Fruit fly (Drosophila melanogaster): Measurements from ENCODE around the gene CG31076.

DNA sequence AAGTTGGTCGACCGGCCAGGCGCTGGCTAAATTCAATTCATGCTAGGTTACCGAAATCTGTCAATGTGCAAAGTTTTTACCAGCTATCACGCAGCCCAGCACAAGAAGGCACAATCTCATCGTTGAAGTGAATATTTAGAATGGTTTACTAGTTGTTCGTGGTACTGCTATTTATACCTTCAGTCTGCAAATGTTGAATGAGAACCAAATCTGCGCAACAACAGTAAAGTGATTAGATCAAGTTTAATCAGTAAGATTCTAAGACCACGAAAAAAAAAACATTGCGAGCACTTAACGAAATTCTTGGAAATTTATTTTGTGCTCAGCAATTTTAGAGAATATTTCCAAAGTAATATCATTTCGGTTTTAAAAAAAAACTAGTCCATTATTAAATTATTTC, 15.7 kb upstream of the CG31076 start, which contains the start of gene CG6296:
- TF ChIP-seq CG8478 (optimal IDR thresholded peaks at IDR 0.05) = no peak
- TF ChIP-seq CTCF (optimal IDR thresholded peaks at IDR 0.05) = no peak

Data from S2 (cell line).